Fruit fly (Drosophila melanogaster) whole organism, embryonic: ENCODE data around the gene CG34278.

Experiments
- BEAF-32 ChIP-seq: fragments of 200-800 bp; sonication (Bioruptor generic); optimal IDR thresholded peaks from 3 replicates; lab custom pipeline; 2017; ENCODE audit warnings: missing biosample characterization, missing genetic modification characterization, mild to moderate bottlenecking, moderate library complexity, missing genetic modification reagents
- CG11456 ChIP-seq: fragments of 200-800 bp; sonication (Bioruptor generic); IDR thresholded peaks from 3 replicates; pipeline ENCODE4 v1.3.6; 2022; ENCODE audit warnings: missing biosample characterization, missing genetic modification characterization
- CG12104 ChIP-seq: fragments of 200-800 bp; sonication (Bioruptor generic); optimal IDR thresholded peaks from 3 replicates; lab custom pipeline; 2016; ENCODE audit warnings: missing biosample characterization, missing genetic modification characterization
- CG14710 ChIP-seq: fragments of 200-800 bp; sonication (Bioruptor generic); optimal IDR thresholded peaks from 3 replicates; lab custom pipeline; 2019; ENCODE audit warnings: missing biosample characterization, mild to moderate bottlenecking, missing genetic modification characterization, moderate library complexity
- CG17361 ChIP-seq: fragments of 200-800 bp; sonication (Bioruptor generic); IDR thresholded peaks from 3 replicates; pipeline ENCODE4 v1.3.6; 2022; ENCODE audit warnings: missing biosample characterization, missing genetic modification characterization
- CG2678 ChIP-seq: fragments of 200-800 bp; sonication (Bioruptor generic); optimal IDR thresholded peaks from 3 replicates; lab custom pipeline; 2019; ENCODE audit warnings: missing biosample characterization, mild to moderate bottlenecking, missing genetic modification characterization, moderate library complexity
- CG3407 ChIP-seq: fragments of 200-800 bp; sonication (Bioruptor generic); optimal IDR thresholded peaks from 2 replicates; lab custom pipeline; 2018; ENCODE audit warnings: missing biosample characterization, mild to moderate bottlenecking, missing genetic modification characterization
- CG4404 ChIP-seq: fragments of 200-800 bp; sonication (Bioruptor generic); IDR thresholded peaks from 2 replicates; pipeline ENCODE4 v1.3.6; 2022; ENCODE audit warnings: missing biosample characterization, missing genetic modification characterization
- CG6175 ChIP-seq: fragments of 200-800 bp; sonication (Bioruptor generic); IDR thresholded peaks from 3 replicates; pipeline ENCODE4 v1.3.6; 2022; ENCODE audit warnings: missing biosample characterization, missing genetic modification characterization
- CG6791 ChIP-seq: fragments of 200-800 bp; sonication (Bioruptor generic); IDR thresholded peaks from 3 replicates; pipeline ENCODE4 v1.3.6; 2022; ENCODE audit warnings: missing biosample characterization, missing genetic modification characterization; ENCODE audit not compliant: partially characterized antibody
- CG7372 ChIP-seq: fragments of 200-800 bp; sonication (Bioruptor generic); IDR thresholded peaks from 2 replicates; pipeline ENCODE4 v1.3.6; 2022; ENCODE audit warnings: missing biosample characterization, missing genetic modification characterization
- CG7745 ChIP-seq: fragments of 200-800 bp; sonication (Bioruptor generic); optimal IDR thresholded peaks from 2 replicates; lab custom pipeline; 2018; ENCODE audit warnings: missing biosample characterization, mild to moderate bottlenecking, missing genetic modification characterization, moderate library complexity
- CG8281 ChIP-seq: fragments of 200-800 bp; sonication (Bioruptor generic); optimal IDR thresholded peaks from 2 replicates; lab custom pipeline; 2018; ENCODE audit warnings: missing biosample characterization, mild to moderate bottlenecking, missing genetic modification characterization, moderate library complexity
- CG9932 ChIP-seq: fragments of 200-800 bp; sonication (Bioruptor generic); IDR thresholded peaks from 2 replicates; pipeline ENCODE4 v1.3.6; 2022; ENCODE audit warnings: missing biosample characterization, missing genetic modification characterization
- Dip3 ChIP-seq: fragments of 200-800 bp; sonication (Bioruptor generic); optimal IDR thresholded peaks from 3 replicates; lab custom pipeline; 2016; ENCODE audit warnings: missing biosample characterization, missing genetic modification characterization
- Dp ChIP-seq: fragments of 200-800 bp; sonication (Bioruptor generic); optimal IDR thresholded peaks from 2 replicates; lab custom pipeline; 2018; ENCODE audit warnings: missing biosample characterization, mild to moderate bottlenecking, missing genetic modification characterization, moderate library complexity
- Ets97D ChIP-seq: fragments of 200-800 bp; sonication (Bioruptor generic); optimal IDR thresholded peaks from 3 replicates; lab custom pipeline; 2016; ENCODE audit warnings: missing biosample characterization, missing genetic modification characterization
- HLH54F ChIP-seq: fragments of 200-800 bp; sonication (Bioruptor generic); optimal IDR thresholded peaks from 3 replicates; lab custom pipeline; 2016; ENCODE audit warnings: missing biosample characterization, missing genetic modification characterization
- Hr51 ChIP-seq, 2 experiments: fragments of 200-800 bp; sonication (Bioruptor generic); optimal IDR thresholded peaks; 2 replicates in 1 of 2; 3 replicates in 1 of 2; lab custom pipeline; 2016 to 2018; ENCODE audit warnings: missing biosample characterization in 2 of 2, missing genetic modification characterization in 2 of 2, mild to moderate bottlenecking in 1 of 2, moderate library complexity in 1 of 2
- Kr ChIP-seq: fragments of 200-800 bp; sonication (Bioruptor generic); optimal IDR thresholded peaks from 2 replicates; lab custom pipeline; 2017; ENCODE audit warnings: missing biosample characterization, mild to moderate bottlenecking, missing genetic modification characterization
- NK7.1 ChIP-seq: fragments of 200-800 bp; sonication (Bioruptor generic); optimal IDR thresholded peaks from 3 replicates; lab custom pipeline; 2016; ENCODE audit warnings: missing biosample characterization, missing genetic modification characterization
- Rfx ChIP-seq: fragments of 200-800 bp; sonication (Bioruptor generic); IDR thresholded peaks from 2 replicates; pipeline ENCODE4 v1.3.6; 2022; ENCODE audit warnings: missing biosample characterization, missing genetic modification characterization
- Sin3A ChIP-seq: fragments of >200 bp; optimal IDR thresholded peaks from 2 replicates; lab custom pipeline; 2018
- Sox102F ChIP-seq: fragments of 200-800 bp; sonication (Bioruptor generic); optimal IDR thresholded peaks from 2 replicates; lab custom pipeline; 2018; ENCODE audit warnings: missing biosample characterization, mild to moderate bottlenecking, missing genetic modification characterization, moderate library complexity
- Sry-δ ChIP-seq: fragments of 200-800 bp; sonication (Bioruptor generic); optimal IDR thresholded peaks from 2 replicates; lab custom pipeline; 2016; ENCODE audit warnings: missing biosample characterization, missing genetic modification characterization
- cg ChIP-seq: fragments of 200-800 bp; sonication (Bioruptor generic); optimal IDR thresholded peaks from 3 replicates; lab custom pipeline; 2019; ENCODE audit warnings: missing biosample characterization, mild to moderate bottlenecking, missing genetic modification characterization, moderate library complexity
- ci ChIP-seq: fragments of 200-800 bp; sonication (Bioruptor generic); IDR thresholded peaks from 3 replicates; pipeline ENCODE4 v1.3.6; 2022; ENCODE audit warnings: missing biosample characterization, missing genetic modification characterization
- crol ChIP-seq: fragments of 200-800 bp; sonication (Bioruptor generic); IDR thresholded peaks from 2 replicates; pipeline ENCODE4 v1.3.6; 2022; ENCODE audit warnings: missing biosample characterization, missing genetic modification characterization
- dm ChIP-seq: fragments of 200-800 bp; sonication (Bioruptor generic); optimal IDR thresholded peaks from 3 replicates; lab custom pipeline; 2016; ENCODE audit warnings: missing biosample characterization, missing genetic modification characterization
- dmrt99B ChIP-seq: fragments of 200-800 bp; sonication (Bioruptor generic); optimal IDR thresholded peaks from 2 replicates; lab custom pipeline; 2018; ENCODE audit warnings: missing biosample characterization, mild to moderate bottlenecking, missing genetic modification characterization, moderate library complexity
- dysf ChIP-seq: fragments of 200-800 bp; sonication (Bioruptor generic); IDR thresholded peaks from 3 replicates; pipeline ENCODE4 v1.3.6; 2022; ENCODE audit warnings: missing biosample characterization, missing genetic modification characterization
- gce ChIP-seq: fragments of 200-800 bp; sonication (Bioruptor generic); IDR thresholded peaks from 3 replicates; pipeline ENCODE4 v1.3.6; 2022; ENCODE audit warnings: missing biosample characterization, missing genetic modification characterization
- gem ChIP-seq: fragments of 200-800 bp; sonication (Bioruptor generic); optimal IDR thresholded peaks from 2 replicates; lab custom pipeline; 2019; ENCODE audit warnings: missing biosample characterization, mild to moderate bottlenecking, missing genetic modification characterization, moderate library complexity
- lab ChIP-seq: fragments of 200-800 bp; sonication (Bioruptor generic); optimal IDR thresholded peaks from 3 replicates; lab custom pipeline; 2017; ENCODE audit warnings: missing biosample characterization, missing genetic modification characterization, mild to moderate bottlenecking, moderate library complexity, missing genetic modification reagents
- pita ChIP-seq: fragments of 200-800 bp; sonication (Bioruptor generic); optimal IDR thresholded peaks from 2 replicates; lab custom pipeline; 2017; ENCODE audit warnings: missing biosample characterization, mild to moderate bottlenecking, missing genetic modification characterization
- pros ChIP-seq: fragments of 200-800 bp; sonication (Bioruptor generic); optimal IDR thresholded peaks from 3 replicates; lab custom pipeline; 2019; ENCODE audit warnings: missing biosample characterization, mild to moderate bottlenecking, missing genetic modification characterization, moderate library complexity
- ro ChIP-seq: fragments of 200-800 bp; sonication (Bioruptor generic); IDR thresholded peaks from 2 replicates; pipeline ENCODE4 v1.3.6; 2022; ENCODE audit warnings: missing biosample characterization, missing genetic modification characterization
- sd ChIP-seq: fragments of 200-800 bp; sonication (Bioruptor generic); optimal IDR thresholded peaks from 3 replicates; lab custom pipeline; 2018; ENCODE audit warnings: missing biosample characterization, mild to moderate bottlenecking, missing genetic modification characterization, moderate library complexity
- slbo ChIP-seq: fragments of 200-800 bp; sonication (Bioruptor generic); IDR thresholded peaks from 2 replicates; pipeline ENCODE4 v1.3.6; 2022; ENCODE audit warnings: missing biosample characterization, missing genetic modification characterization
- sna ChIP-seq: fragments of 200-800 bp; sonication (Bioruptor generic); IDR thresholded peaks from 2 replicates; pipeline ENCODE4 v1.3.6; 2022; ENCODE audit warnings: missing biosample characterization, missing genetic modification characterization; ENCODE audit not compliant: partially characterized antibody
- so ChIP-seq: fragments of 200-800 bp; sonication (Bioruptor generic); IDR thresholded peaks from 3 replicates; pipeline ENCODE4 v1.3.6; 2022; ENCODE audit warnings: missing biosample characterization, missing genetic modification characterization
- sqz ChIP-seq: fragments of 200-800 bp; sonication (Bioruptor generic); optimal IDR thresholded peaks from 3 replicates; lab custom pipeline; 2018; ENCODE audit warnings: missing biosample characterization, mild to moderate bottlenecking, missing genetic modification characterization
- sr ChIP-seq: fragments of 200-800 bp; sonication (Bioruptor generic); IDR thresholded peaks from 3 replicates; pipeline ENCODE4 v1.3.6; 2022; ENCODE audit warnings: missing biosample characterization, missing genetic modification characterization
- tgo ChIP-seq: fragments of 200-800 bp; sonication (Bioruptor generic); IDR thresholded peaks from 3 replicates; pipeline ENCODE4 v1.3.6; 2022; ENCODE audit warnings: missing biosample characterization, missing genetic modification characterization
- unc-4 ChIP-seq: fragments of 200-800 bp; sonication (Bioruptor generic); IDR thresholded peaks from 2 replicates; pipeline ENCODE4 v1.3.6; 2022; ENCODE audit warnings: missing biosample characterization, missing genetic modification characterization; ENCODE audit not compliant: partially characterized antibody
- vnd ChIP-seq: fragments of 200-800 bp; sonication (Bioruptor generic); IDR thresholded peaks from 3 replicates; pipeline ENCODE4 v1.3.6; 2022; ENCODE audit warnings: missing biosample characterization, missing genetic modification characterization; ENCODE audit not compliant: partially characterized antibody

CG34278 gene

DNA sequence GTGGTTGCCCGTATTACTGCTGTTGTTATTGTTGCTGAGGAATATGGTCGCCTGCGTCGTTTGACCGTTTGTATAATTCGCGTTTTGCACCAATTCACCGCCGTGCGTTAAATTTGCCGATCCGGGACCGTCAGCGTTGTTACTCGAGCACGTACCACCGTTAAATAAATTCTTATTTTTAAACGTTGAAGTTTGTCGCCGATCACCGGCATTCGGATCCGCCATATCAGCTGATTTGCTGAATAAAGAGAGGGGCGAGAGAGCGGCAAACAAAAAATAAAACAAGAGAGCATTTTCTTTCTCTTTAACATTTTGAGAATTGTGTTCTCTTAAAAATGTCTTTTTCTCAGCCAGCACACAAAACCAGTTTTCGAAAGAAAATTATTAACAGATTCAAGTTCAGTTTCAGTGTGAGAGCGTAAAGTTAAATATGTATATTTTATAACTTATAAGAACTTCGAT lies 1.3 kb upstream of the CG34278 start (continued):
- TF ChIP-seq pita (no peak), CG6791 (0 out of 3 replicates have a peak, but pooled peaks have one; percentile 36), Sry-δ (GFP tag; lab: Kevin White, UChicago) (no peak), unc-4 (GFP tag; lab: Robert Waterston, UW) (peak; percentile 39; the same call in 1 of the 2 replicates), CG3407 (GFP tag; lab: Kevin White, UChicago) (no peak), sd (tag; lab: Kevin White, UChicago) (peak; percentile 21), CG7372 (no peak), ci (GFP tag; lab: Robert Waterston, UW) (peak; percentile 56; the same call in 1 of the 3 replicates), sna (GFP tag; lab: Robert Waterston, UW) (peak; percentile 22; the same call in 1 of the 2 replicates), Kr (GFP tag; lab: Kevin White, UChicago) (no peak), gce (GFP tag; lab: Robert Waterston, UW) (0 out of 3 replicates have a peak, but pooled peaks have one; percentile 27), Ets97D (GFP tag; lab: Kevin White, UChicago) (no peak), sqz (GFP tag; lab: Kevin White, UChicago) (peak; percentile 20), CG7745 (tag; lab: Kevin White, UChicago) (peak; percentile 35)

DNA sequence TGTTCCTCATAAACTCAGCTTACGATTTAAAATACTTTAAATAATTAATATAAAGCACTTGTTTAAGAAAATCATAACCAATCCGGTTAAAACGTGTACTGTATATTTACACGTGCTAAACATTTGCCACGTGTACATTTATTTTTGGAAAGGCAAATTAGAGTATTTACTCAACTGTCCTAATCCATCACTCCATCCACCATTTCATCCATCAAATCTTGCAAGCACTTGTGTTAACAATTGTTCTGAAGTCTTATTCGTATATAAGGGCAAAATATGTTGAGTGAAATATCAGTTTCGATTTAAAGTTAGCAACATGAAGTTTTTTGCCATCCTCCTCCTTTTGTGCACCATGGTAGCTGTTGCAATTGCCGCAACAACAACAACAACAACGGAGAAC lies 1.0 kb downstream of the CG34278 start, which contains the start of gene CG42779:
CG42779 (plus strand) TSS at position 301 of the 400 bp plus-strand sequence.
- TF ChIP-seq lab (GFP tag; lab: Kevin White, UChicago) (peak; percentile 14), cg (GFP tag; lab: Kevin White, UChicago) (no peak)

DNA sequence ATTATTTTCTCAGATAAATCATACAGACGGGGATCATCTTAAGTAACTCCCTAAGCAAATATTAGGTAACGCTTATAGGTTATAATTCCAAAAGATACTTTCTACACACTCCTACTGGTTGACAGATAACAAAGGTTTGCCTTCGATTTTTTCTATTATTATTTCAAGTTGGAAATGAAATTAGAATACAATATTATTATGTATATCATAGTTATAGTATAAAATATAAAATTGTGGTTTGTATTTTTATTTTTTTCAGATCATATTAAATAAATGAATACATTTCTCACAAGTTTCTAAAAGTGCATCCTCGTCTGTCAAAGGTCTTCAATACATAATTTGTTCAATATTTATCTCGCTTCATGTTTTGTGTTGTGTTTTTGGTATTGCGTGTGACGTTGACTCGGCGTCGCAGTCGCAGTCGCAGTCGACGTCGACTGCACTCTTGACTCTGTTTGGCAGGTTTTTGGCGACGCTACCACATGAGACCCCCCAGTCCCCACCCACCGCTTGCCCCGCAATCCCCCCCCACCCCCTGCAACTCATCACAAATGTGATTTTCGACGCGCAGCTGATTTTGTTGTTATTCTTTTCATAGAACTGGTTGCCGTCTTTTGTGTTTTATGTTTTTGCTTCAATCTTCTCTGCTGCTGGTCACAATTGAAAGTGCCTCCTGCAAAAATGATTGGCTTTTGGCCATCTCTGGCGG lies 2.7 kb downstream of the CG34278 start:
- TF ChIP-seq Rfx (GFP tag; lab: Robert Waterston, UW) (no peak), CG2678 (tag; lab: Kevin White, UChicago) (peak; percentile 14), vnd (GFP tag; lab: Robert Waterston, UW) (no peak), crol (peak; percentile 91), tgo (GFP tag; lab: Robert Waterston, UW) (no peak), gem (tag; lab: Kevin White, UChicago) (peak; percentile 31), CG12104 (GFP tag; lab: Kevin White, UChicago) (no peak), Sin3A (lab: Kevin White, UChicago) (no peak), Dp (GFP tag; lab: Kevin White, UChicago) (no peak), NK7.1 (GFP tag; lab: Kevin White, UChicago) (no peak), CG14710 (tag; lab: Kevin White, UChicago) (no peak), so (GFP tag; lab: Robert Waterston, UW) (no peak), BEAF-32 (GFP tag; lab: Kevin White, UChicago) (no peak), dm (GFP tag; lab: Kevin White, UChicago) (no peak), CG11456 (GFP tag; lab: Robert Waterston, UW) (no peak), Dip3 (GFP tag; lab: Kevin White, UChicago) (no peak), sna (GFP tag; lab: Robert Waterston, UW) (no peak), pros (GFP tag; lab: Kevin White, UChicago) (no peak), ro (no peak), slbo (GFP tag; lab: Robert Waterston, UW) (no peak), HLH54F (GFP tag; lab: Kevin White, UChicago) (no peak), Sox102F (GFP tag; lab: Kevin White, UChicago) (peak; percentile 18), sr (GFP tag; lab: Robert Waterston, UW) (no peak), CG17361 (GFP tag; lab: Robert Waterston, UW) (0 out of 3 replicates have a peak, but pooled peaks have one; percentile 14), CG8281 (tag; lab: Kevin White, UChicago) (peak; percentile 95), Hr51 (GFP tag; optimal IDR thresholded peaks at IDR 0.05; lab: Kevin White, UChicago) (peak in 1 of 2 experiments; percentile 40), dmrt99B (peak; percentile 27), CG4404 (GFP tag; lab: Robert Waterston, UW) (no peak), CG9932 (GFP tag; lab: Robert Waterston, UW) (no peak), CG6175 (GFP tag; lab: Robert Waterston, UW) (peak; percentile 87), dysf (GFP tag; lab: Robert Waterston, UW) (0 out of 3 replicates have a peak, but pooled peaks have one; percentile 10)
